Worm (Caenorhabditis elegans) whole organism, midembryonic: ENCODE data around the gene ZC373.5.

ENCODE experiments used
- T22C8.4 ChIP-seq: fragments of 200-800 bp; sonication (Bioruptor generic); IDR thresholded peaks from 2 replicates; pipeline ENCODE4 v1.3.6; 2022; ENCODE audit warnings: missing genetic modification characterization, missing compliant biosample characterization
- cog-1 ChIP-seq: sonication (generic microtip); optimal IDR thresholded peaks from 2 replicates; lab custom pipeline; 2016; ENCODE audit warnings: missing genetic modification characterization, missing compliant biosample characterization
- flt-1 ChIP-seq: fragments of 200-800 bp; sonication (Bioruptor generic); IDR thresholded peaks from 2 replicates; pipeline ENCODE4 v1.3.6; 2022; ENCODE audit warnings: missing genetic modification characterization, missing compliant biosample characterization
- klf-2 ChIP-seq: fragments of 200-800 bp; sonication (Bioruptor generic); conservative IDR thresholded peaks from 2 replicates; pipeline ENCODE4 v1.3.6; 2022; ENCODE audit warnings: missing genetic modification reagents, missing genetic modification characterization, missing compliant biosample characterization
- med-1 ChIP-seq: sonication (generic microtip); optimal IDR thresholded peaks from 2 replicates; lab custom pipeline; 2017; ENCODE audit warnings: missing genetic modification characterization, mild to moderate bottlenecking, missing compliant biosample characterization, antibody characterized with exemption, missing genetic modification reagents; ENCODE audit not compliant: insufficient read depth
- ref-1 ChIP-seq: fragments of 200-800 bp; sonication (Bioruptor generic); conservative IDR thresholded peaks from 2 replicates; pipeline ENCODE4 v1.3.6; 2022; ENCODE audit warnings: missing genetic modification reagents, missing genetic modification characterization, missing compliant biosample characterization
- tab-1 ChIP-seq: fragments of 200-800 bp; sonication (Bioruptor generic); IDR thresholded peaks from 2 replicates; pipeline ENCODE4 v1.3.6; 2022; ENCODE audit warnings: missing genetic modification characterization, missing compliant biosample characterization
- ztf-23 ChIP-seq: fragments of 200-800 bp; sonication (Bioruptor generic); IDR thresholded peaks from 2 replicates; pipeline ENCODE4 v1.3.6; 2022; ENCODE audit warnings: missing genetic modification reagents, missing genetic modification characterization, missing compliant biosample characterization
- ztf-29 ChIP-seq: fragments of 200-800 bp; sonication (Bioruptor generic); IDR thresholded peaks from 2 replicates; pipeline ENCODE4 v1.3.6; 2022; ENCODE audit warnings: missing genetic modification reagents, missing genetic modification characterization, missing compliant biosample characterization

Gene ZC373.5

DNA sequence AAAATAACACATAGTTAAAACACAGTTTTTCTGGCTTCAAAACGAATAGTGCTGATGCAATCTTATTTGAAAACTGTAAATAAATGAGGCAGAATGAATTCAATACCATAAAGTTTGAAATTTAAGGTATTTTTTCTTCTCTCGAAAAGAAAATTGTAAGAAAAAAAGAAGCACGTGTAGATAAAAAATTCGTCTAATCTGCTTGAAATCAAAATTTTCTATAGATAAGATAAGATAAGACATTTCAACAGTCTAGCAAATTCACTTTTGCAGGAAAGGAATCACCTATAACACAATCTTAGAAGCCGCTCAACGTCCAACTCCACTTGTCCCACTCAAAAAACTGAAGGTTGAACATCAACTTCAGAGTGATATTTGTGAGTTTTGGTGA, 19.8 kb downstream of the ZC373.5 start:
- TF ChIP-seq ref-1 (GFP tag; lab: Robert Waterston, UW), result no peak
- TF ChIP-seq ztf-29 (GFP tag; lab: Robert Waterston, UW), result no peak
- TF ChIP-seq flt-1, result no peak
- TF ChIP-seq med-1, result no peak

DNA sequence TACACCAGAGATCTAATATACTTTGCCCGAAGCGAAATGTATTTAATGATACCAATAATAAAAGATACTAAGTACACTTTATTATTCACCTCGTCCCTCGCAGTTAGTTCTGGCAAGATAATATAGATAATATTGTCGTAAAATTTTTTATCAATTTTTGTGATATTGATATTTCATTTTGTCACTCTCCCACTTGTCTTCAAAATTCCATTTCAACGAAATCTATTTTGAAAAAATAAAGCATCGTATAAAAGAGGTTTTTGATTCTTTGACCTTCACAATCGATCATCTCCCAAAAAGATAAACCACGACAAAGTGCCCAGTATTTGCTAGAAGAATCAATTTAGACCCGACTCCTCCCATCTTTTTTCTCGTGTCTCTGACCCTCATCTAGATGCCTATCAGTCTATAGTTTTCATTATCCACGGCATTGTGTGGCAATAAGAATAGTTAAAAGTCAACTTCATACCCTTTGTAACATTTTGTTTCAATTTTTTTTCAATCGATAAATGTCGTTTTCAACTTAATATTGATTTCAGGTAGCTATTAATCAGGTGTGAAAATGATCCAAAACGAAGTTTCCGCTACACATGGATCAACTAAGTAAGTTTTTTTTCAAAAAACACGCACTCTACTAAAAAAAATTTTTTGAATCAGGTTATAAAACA, 20.3 kb downstream of the ZC373.5 start, which contains the start of gene cbs-1:
Gene cbs-1 (plus strand): TSS at position 534 of the 668 bp plus-strand sequence.
- no peak for TF ChIP-seq cog-1 (tag; lab: Kevin White, UChicago)
- TF ChIP-seq ztf-29 (GFP tag; lab: Robert Waterston, UW), result no peak
- TF ChIP-seq klf-2 (GFP tag; lab: Robert Waterston, UW), result no peak
- TF ChIP-seq ztf-23, result no peak
- TF ChIP-seq flt-1, result no peak
- no peak for TF ChIP-seq ref-1 (GFP tag; lab: Robert Waterston, UW)
- no peak for TF ChIP-seq tab-1 (GFP tag; lab: Robert Waterston, UW)
- TF ChIP-seq med-1, result no peak
- TF ChIP-seq T22C8.4 (GFP tag; lab: Robert Waterston, UW), result no peak

DNA sequence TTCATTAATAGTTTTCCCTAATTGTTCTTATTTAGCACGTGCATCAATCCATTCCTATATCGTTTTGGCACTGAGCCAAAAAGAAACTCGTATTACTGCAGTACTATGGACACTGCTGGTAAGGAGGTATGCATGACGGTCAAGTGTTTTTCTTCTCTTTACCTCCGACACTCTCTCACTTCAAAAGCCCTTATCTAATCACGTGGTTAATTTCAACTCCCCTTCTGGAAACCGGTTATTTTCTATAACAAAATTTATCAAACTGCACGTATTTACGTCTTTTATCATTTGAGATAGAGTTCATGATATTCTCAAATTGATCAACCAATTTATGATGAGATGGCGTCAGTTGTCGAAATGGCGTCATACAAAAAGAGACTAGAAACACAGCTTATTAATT, 22.6 kb downstream of the ZC373.5 start:
- TF ChIP-seq med-1, result no peak
- TF ChIP-seq flt-1, result no peak
- TF ChIP-seq T22C8.4 (GFP tag; lab: Robert Waterston, UW), result no peak
- TF ChIP-seq tab-1 (GFP tag; lab: Robert Waterston, UW), result no peak
- no peak for TF ChIP-seq cog-1 (tag; lab: Kevin White, UChicago)

DNA sequence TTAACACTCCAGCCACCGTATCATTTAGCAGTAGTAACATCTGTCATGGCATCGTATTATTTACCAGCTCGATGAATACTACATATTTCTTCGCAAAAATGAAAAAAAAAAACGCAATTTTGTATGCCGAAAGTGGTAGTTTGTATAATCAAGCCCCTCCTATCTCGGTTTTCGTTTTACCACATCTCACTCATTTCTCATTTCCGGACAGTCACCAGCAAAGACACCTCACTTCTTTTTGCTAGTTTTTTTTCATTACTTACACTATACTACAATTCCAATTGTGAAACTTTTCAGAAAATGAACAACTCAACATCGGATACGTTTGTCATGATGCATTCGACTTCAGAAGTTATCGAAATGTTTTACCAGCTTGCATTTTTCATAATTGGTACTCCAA, 25.0 kb downstream of the ZC373.5 start, which contains the start of gene gnrr-3:
Gene gnrr-3 (plus strand): TSS at position 301 of the 400 bp plus-strand sequence.
- TF ChIP-seq ref-1 (GFP tag; lab: Robert Waterston, UW) (no peak), flt-1 (no peak), med-1 (no peak), ztf-23 (no peak), cog-1 (tag; lab: Kevin White, UChicago) (no peak), klf-2 (GFP tag; lab: Robert Waterston, UW) (no peak), ztf-29 (GFP tag; lab: Robert Waterston, UW) (no peak), tab-1 (GFP tag; lab: Robert Waterston, UW) (no peak), T22C8.4 (GFP tag; lab: Robert Waterston, UW) (no peak)

DNA sequence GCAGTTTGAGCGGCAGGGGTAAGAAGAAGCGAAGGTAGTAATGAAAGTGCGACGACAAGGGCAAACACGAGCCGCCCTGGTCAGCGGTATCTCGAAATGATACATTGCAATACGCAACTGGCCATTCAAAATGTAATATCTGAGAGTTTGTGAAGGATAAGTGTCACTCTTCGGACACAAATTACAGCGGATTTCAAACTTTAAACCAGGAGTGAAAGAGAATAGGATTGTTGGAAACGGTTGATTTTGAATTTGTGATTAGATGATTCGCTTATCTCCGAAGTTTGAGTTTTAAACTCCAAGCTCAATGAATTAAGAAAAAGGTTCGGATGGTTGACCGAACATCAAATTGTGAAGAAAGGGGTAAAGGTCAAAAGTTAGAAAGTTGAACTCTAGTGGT, 26.9 kb downstream of the ZC373.5 start, which contains the start of gene ZC374.2:
Gene ZC374.2 (minus strand): TSS at position 101 of the 400 bp plus-strand sequence.
- TF ChIP-seq ztf-23, result no peak

DNA sequence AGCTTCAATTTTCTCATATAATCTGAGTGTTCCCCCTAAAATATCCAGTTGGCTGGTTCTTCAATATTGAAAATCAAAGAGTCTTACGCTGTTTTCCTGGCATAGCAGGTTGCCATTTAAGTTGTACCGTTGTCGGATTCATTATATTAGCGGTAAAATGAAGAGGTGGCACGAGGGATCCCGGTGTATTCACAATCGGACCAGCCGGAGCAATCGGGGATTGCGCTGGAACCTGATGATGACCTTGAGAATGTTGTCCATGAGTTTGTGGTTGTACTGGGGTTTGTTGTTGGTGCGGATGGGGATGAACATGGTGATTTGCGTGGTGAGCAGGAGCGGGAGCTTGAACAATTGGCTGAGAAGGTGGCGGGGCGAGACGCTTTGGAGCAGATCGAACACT, 29.7 kb downstream of the ZC373.5 start:
- TF ChIP-seq med-1, result no peak
- TF ChIP-seq ztf-29 (GFP tag; lab: Robert Waterston, UW), result no peak
- no peak for TF ChIP-seq flt-1
- no peak for TF ChIP-seq klf-2 (GFP tag; lab: Robert Waterston, UW)
- no peak for TF ChIP-seq tab-1 (GFP tag; lab: Robert Waterston, UW)
- no peak for TF ChIP-seq cog-1 (tag; lab: Kevin White, UChicago)
- no peak for TF ChIP-seq ztf-23

DNA sequence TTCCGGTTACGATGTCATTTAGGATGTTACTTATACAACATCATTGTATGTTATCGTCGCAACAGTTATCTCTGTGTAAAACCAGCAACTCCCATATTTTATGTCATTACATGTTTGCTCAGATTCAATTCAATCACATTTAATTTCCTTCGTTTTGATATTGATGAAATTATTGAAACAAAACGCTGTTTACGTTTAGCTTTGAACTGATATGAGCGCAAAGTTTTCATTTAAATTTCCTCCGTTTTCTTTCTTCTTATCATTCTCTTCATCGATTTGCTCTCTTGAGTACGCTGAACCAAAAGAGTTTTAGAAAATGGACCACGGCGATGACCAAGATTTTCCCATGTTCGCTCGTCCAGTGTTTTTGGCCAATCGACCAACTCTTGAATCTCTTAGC, 43.4 kb downstream of the ZC373.5 start, which contains the start of gene sek-6:
Gene sek-6 (plus strand): TSS at position 315 of the 400 bp plus-strand sequence.
- no peak for TF ChIP-seq med-1
- TF ChIP-seq flt-1, result no peak
- TF ChIP-seq klf-2 (GFP tag; lab: Robert Waterston, UW), result no peak
- TF ChIP-seq cog-1 (tag; lab: Kevin White, UChicago), result no peak
- TF ChIP-seq ztf-23, result no peak
- no peak for TF ChIP-seq ztf-29 (GFP tag; lab: Robert Waterston, UW)
- no peak for TF ChIP-seq T22C8.4 (GFP tag; lab: Robert Waterston, UW)
- no peak for TF ChIP-seq tab-1 (GFP tag; lab: Robert Waterston, UW)

DNA sequence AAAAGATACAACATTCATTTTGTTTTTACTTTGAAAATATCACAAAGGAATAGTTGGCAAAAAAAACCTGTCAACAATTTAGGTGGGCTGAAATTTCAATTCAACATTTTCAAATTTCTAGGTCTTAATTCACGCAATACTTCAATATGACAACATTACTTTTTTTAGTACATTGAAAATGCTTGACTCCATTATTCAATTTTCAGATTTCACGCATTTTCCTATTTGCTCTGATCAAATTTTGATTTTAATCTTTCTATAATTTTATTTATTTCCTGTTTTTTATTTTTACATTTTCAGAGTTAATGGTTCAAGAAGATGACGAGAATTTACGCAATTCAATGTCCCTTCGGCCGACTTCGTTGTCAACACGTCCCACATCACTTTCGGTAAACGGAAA, 46.6 kb downstream of the ZC373.5 start, which contains the start of gene mkk-4:
Gene mkk-4 (plus strand): TSS at position 301 of the 400 bp plus-strand sequence.
- TF ChIP-seq tab-1 (GFP tag; lab: Robert Waterston, UW) (no peak), T22C8.4 (GFP tag; lab: Robert Waterston, UW) (no peak), med-1 (no peak), cog-1 (tag; lab: Kevin White, UChicago) (no peak), ztf-29 (GFP tag; lab: Robert Waterston, UW) (no peak), klf-2 (GFP tag; lab: Robert Waterston, UW) (no peak), ref-1 (GFP tag; lab: Robert Waterston, UW) (no peak), flt-1 (no peak), ztf-23 (no peak)

DNA sequence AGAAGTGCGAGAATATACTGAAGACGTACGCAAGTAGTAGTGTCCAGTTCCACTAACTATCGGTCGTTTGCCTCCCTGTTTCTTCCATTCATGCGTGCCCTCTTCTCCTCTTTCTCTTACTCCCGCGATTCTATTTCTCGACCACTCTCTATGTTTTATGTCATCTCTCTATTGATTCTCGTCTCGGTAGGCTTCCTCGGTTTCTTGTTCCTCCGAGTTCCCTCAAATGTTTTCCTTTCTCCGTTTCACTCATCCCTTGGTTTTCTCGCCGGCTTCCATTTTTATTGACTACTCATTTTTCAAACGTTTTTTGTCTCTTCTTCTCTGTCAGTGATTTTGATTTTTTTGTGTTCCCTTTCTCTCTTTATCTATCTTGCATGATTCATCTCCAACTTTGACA, 47.8 kb downstream of the ZC373.5 start:
- TF ChIP-seq klf-2 (GFP tag; lab: Robert Waterston, UW), result no peak
- no peak for TF ChIP-seq cog-1 (tag; lab: Kevin White, UChicago)
- TF ChIP-seq T22C8.4 (GFP tag; lab: Robert Waterston, UW), result no peak
- no peak for TF ChIP-seq ref-1 (GFP tag; lab: Robert Waterston, UW)
- no peak for TF ChIP-seq ztf-23
